Worm (Caenorhabditis elegans): ENCODE measurements around the gene Y57E12AL.6.

Y57E12AL.6 gene

ce11 chrV:7051133-7051765, 9.0 kb downstream of the Y57E12AL.6 start, which contains the start of the genes tofu-2 and spig-1:
tofu-2 (minus strand) TSS chrV:7051248.
spig-1 (plus strand) TSS chrV:7051715.
- no peak for TF ChIP-seq tbx-2 (tag; optimal IDR thresholded peaks at IDR 0.05)
- no peak for TF ChIP-seq gmeb-2 (tag; optimal IDR thresholded peaks at IDR 0.05)
- TF ChIP-seq hlh-6 (tag; optimal IDR thresholded peaks at IDR 0.05) = no peak
- no peak for TF ChIP-seq sox-4 (tag; optimal IDR thresholded peaks at IDR 0.05)
- TF ChIP-seq unc-55 (GFP tag; optimal IDR thresholded peaks at IDR 0.05) = no peak
- TF ChIP-seq ceh-34 (tag; optimal IDR thresholded peaks at IDR 0.05) = no peak
- no peak for TF ChIP-seq madf-2 (tag; optimal IDR thresholded peaks at IDR 0.05)
- TF ChIP-seq tbx-7 (tag; optimal IDR thresholded peaks at IDR 0.05) = no peak
- TF ChIP-seq C08G9.2 (tag; optimal IDR thresholded peaks at IDR 0.05) = no peak
- TF ChIP-seq ceh-9 (tag; optimal IDR thresholded peaks at IDR 0.05) = no peak
- no peak for TF ChIP-seq pqm-1 (tag; optimal IDR thresholded peaks at IDR 0.05)
- no peak for TF ChIP-seq pha-4 (tag; optimal IDR thresholded peaks at IDR 0.05)
- no peak for TF ChIP-seq K09A11.1 (tag; optimal IDR thresholded peaks at IDR 0.05; ENCODE audit: insufficient read depth)
- no peak for TF ChIP-seq nhr-11 (tag; optimal IDR thresholded peaks at IDR 0.05)

- TF ChIP-seq F13H6.1 (tag; optimal IDR thresholded peaks at IDR 0.05) (no peak), pha-2 (tag; optimal IDR thresholded peaks at IDR 0.05) (no peak), ttx-3 (tag; optimal IDR thresholded peaks at IDR 0.05) (no peak), lin-11 (tag; optimal IDR thresholded peaks at IDR 0.05) (no peak), unc-3 (GFP tag; conservative IDR thresholded peaks at IDR 0.05) (no peak), unc-3 (tag; optimal IDR thresholded peaks at IDR 0.05) (no peak), gmeb-2 (tag; optimal IDR thresholded peaks at IDR 0.05) (no peak), hlh-13 (GFP tag; optimal IDR thresholded peaks at IDR 0.05) (no peak), madf-2 (tag; optimal IDR thresholded peaks at IDR 0.05) (no peak), ceh-45 (GFP tag; IDR thresholded peaks at IDR 0.05) (no peak), pat-9 (tag; optimal IDR thresholded peaks at IDR 0.05) (no peak), elt-2 (tag; optimal IDR thresholded peaks at IDR 0.05) (no peak), nhr-232 (tag; optimal IDR thresholded peaks at IDR 0.05) (no peak), unc-55 (GFP tag; optimal IDR thresholded peaks at IDR 0.05) (no peak)
Observed at ce11 chrV:7050153-7050552, 10.1 kb downstream of the Y57E12AL.6 start.

ce11 chrV:7047512-7047911, 12.8 kb downstream of the Y57E12AL.6 start, which contains the start of gene F20A1.8:
F20A1.8 (minus strand) TSS chrV:7047612.
- no peak for TF ChIP-seq zip-5 (tag; optimal IDR thresholded peaks at IDR 0.05)
- TF ChIP-seq gmeb-2 (tag; optimal IDR thresholded peaks at IDR 0.05) = no peak
- TF ChIP-seq ceh-30 (tag; optimal IDR thresholded peaks at IDR 0.05) = no peak
- no peak for TF ChIP-seq K09A11.1 (tag; optimal IDR thresholded peaks at IDR 0.05; ENCODE audit: insufficient read depth)
- TF ChIP-seq ets-4 (tag; optimal IDR thresholded peaks at IDR 0.05) = no peak
- no peak for TF ChIP-seq hlh-15 (tag; optimal IDR thresholded peaks at IDR 0.05)
- no peak for TF ChIP-seq unc-55 (GFP tag; optimal IDR thresholded peaks at IDR 0.05)
- no peak for TF ChIP-seq fkh-6 (tag; optimal IDR thresholded peaks at IDR 0.05)
- TF ChIP-seq C38D4.7 (GFP tag; optimal IDR thresholded peaks at IDR 0.05) = no peak
- no peak for TF ChIP-seq unc-42 (tag; optimal IDR thresholded peaks at IDR 0.05)
- TF ChIP-seq K02D7.2 (tag; optimal IDR thresholded peaks at IDR 0.05) = no peak
- TF ChIP-seq pqm-1 (tag; optimal IDR thresholded peaks at IDR 0.05) = no peak

ce11 chrV:7046005-7046404, 14.3 kb downstream of the Y57E12AL.6 start, which contains the start of gene F20A1.2:
F20A1.2 (plus strand) TSS chrV:7046305.
- TF ChIP-seq ceh-30 (tag; optimal IDR thresholded peaks at IDR 0.05) (no peak), ttx-3 (tag; optimal IDR thresholded peaks at IDR 0.05) (no peak)

ce11 chrV:7036475-7036874, 23.8 kb downstream of the Y57E12AL.6 start, which contains the start of gene twk-11:
twk-11 (minus strand) TSS chrV:7036575.
- no peak for TF ChIP-seq ceh-24 (tag; optimal IDR thresholded peaks at IDR 0.05)
- no peak for TF ChIP-seq pha-4 (tag; optimal IDR thresholded peaks at IDR 0.05)
- no peak for TF ChIP-seq hlh-15 (tag; optimal IDR thresholded peaks at IDR 0.05)
- no peak for TF ChIP-seq odd-2 (tag; optimal IDR thresholded peaks at IDR 0.05)
- TF ChIP-seq mec-3 (tag; optimal IDR thresholded peaks at IDR 0.05; ENCODE audit: borderline replicate concordance) = no peak
- TF ChIP-seq K09A11.1 (tag; optimal IDR thresholded peaks at IDR 0.05; ENCODE audit: insufficient read depth) = no peak
- no peak for TF ChIP-seq sdc-2 (tag; optimal IDR thresholded peaks at IDR 0.05)
- TF ChIP-seq ahr-1 (tag; optimal IDR thresholded peaks at IDR 0.05) = no peak
- no peak for TF ChIP-seq hlh-8 (tag; optimal IDR thresholded peaks at IDR 0.05)
- TF ChIP-seq pqm-1 (tag; optimal IDR thresholded peaks at IDR 0.05) = no peak
- no peak for TF ChIP-seq ama-1 (optimal IDR thresholded peaks at IDR 0.05)
- no peak for TF ChIP-seq pag-3 (tag; optimal IDR thresholded peaks at IDR 0.05; ENCODE audit: borderline replicate concordance)
- no peak for TF ChIP-seq eyg-1 (tag; optimal IDR thresholded peaks at IDR 0.05)
- TF ChIP-seq ref-2 (tag; optimal IDR thresholded peaks at IDR 0.05) = no peak
- no peak for TF ChIP-seq dve-1 (tag; optimal IDR thresholded peaks at IDR 0.05)
- TF ChIP-seq unc-86 (tag; optimal IDR thresholded peaks at IDR 0.05) = no peak
- no peak for TF ChIP-seq ceh-48 (tag; optimal IDR thresholded peaks at IDR 0.05)
